Worm (Caenorhabditis elegans): ENCODE measurements around the gene alkb-1.

The alkb-1 gene

ce11 chrII:1372966-1373365 is 39.2 kb upstream of the alkb-1 start:
- TF ChIP-seq lsy-2 (tag; optimal IDR thresholded peaks at IDR 0.05) = no peak
- TF ChIP-seq nhr-10 (tag; optimal IDR thresholded peaks at IDR 0.05) = no peak
- no peak for TF ChIP-seq skn-1 (tag; optimal IDR thresholded peaks at IDR 0.05)
- no peak for TF ChIP-seq mbf-1 (tag; optimal IDR thresholded peaks at IDR 0.05)

ce11 chrII:1374486-1374885 is 37.7 kb upstream of the alkb-1 start:
- TF ChIP-seq nhr-77 (tag; optimal IDR thresholded peaks at IDR 0.05) (no peak), ceh-82 (tag; optimal IDR thresholded peaks at IDR 0.05) (no peak), ZK546.5 (tag; optimal IDR thresholded peaks at IDR 0.05) (no peak), nhr-129 (tag; optimal IDR thresholded peaks at IDR 0.05) (no peak), nhr-237 (tag; optimal IDR thresholded peaks at IDR 0.05) (no peak), lsy-2 (tag; optimal IDR thresholded peaks at IDR 0.05) (no peak), lin-39 (tag; optimal IDR thresholded peaks at IDR 0.05) (no peak), dmd-4 (tag; optimal IDR thresholded peaks at IDR 0.05) (no peak), fos-1 (tag; optimal IDR thresholded peaks at IDR 0.05) (no peak), mab-5 (tag; optimal IDR thresholded peaks at IDR 0.05) (no peak), mdl-1 (tag; optimal IDR thresholded peaks at IDR 0.05) (no peak)

- TF ChIP-seq zag-1 (tag; optimal IDR thresholded peaks at IDR 0.05) = no peak
- no peak for TF ChIP-seq mbf-1 (tag; optimal IDR thresholded peaks at IDR 0.05)
- TF ChIP-seq skn-1 (tag; optimal IDR thresholded peaks at IDR 0.05) = no peak
- TF ChIP-seq R02D3.7 (tag; optimal IDR thresholded peaks at IDR 0.05) = no peak
- TF ChIP-seq unc-62 (GFP tag; optimal IDR thresholded peaks at IDR 0.05) = no peak
- no peak for TF ChIP-seq nhr-21 (tag; optimal IDR thresholded peaks at IDR 0.05)
- no peak for TF ChIP-seq ztf-11 (tag; optimal IDR thresholded peaks at IDR 0.05)
- no peak for TF ChIP-seq lin-39 (tag; optimal IDR thresholded peaks at IDR 0.05)
- TF ChIP-seq ceh-16 (tag; optimal IDR thresholded peaks at IDR 0.05) = no peak
- TF ChIP-seq aly-2 (tag; optimal IDR thresholded peaks at IDR 0.05) = no peak
- no peak for TF ChIP-seq egl-27 (tag; optimal IDR thresholded peaks at IDR 0.05)
- TF ChIP-seq unc-55 (GFP tag; optimal IDR thresholded peaks at IDR 0.05) = no peak
- TF ChIP-seq F13H6.1 (tag; optimal IDR thresholded peaks at IDR 0.05) = no peak
- TF ChIP-seq C34F6.9 (tag; optimal IDR thresholded peaks at IDR 0.05) = no peak
Measured at ce11 chrII:1374889-1375288, 37.3 kb upstream of the alkb-1 start, which contains the start of gene rog-1. Gene rog-1 (minus strand): TSS chrII:1374989.

ce11 chrII:1375627-1376026 is 36.6 kb upstream of the alkb-1 start:
- TF ChIP-seq lsy-2 (tag; optimal IDR thresholded peaks at IDR 0.05) = peak in 1 of 2 experiments; percentile 35
- TF ChIP-seq mab-5 (tag; optimal IDR thresholded peaks at IDR 0.05) = no peak
- peak; percentile 37 for TF ChIP-seq F13H6.1 (tag; optimal IDR thresholded peaks at IDR 0.05)
- no peak for TF ChIP-seq ceh-82 (tag; optimal IDR thresholded peaks at IDR 0.05)
- TF ChIP-seq nhr-129 (tag; optimal IDR thresholded peaks at IDR 0.05) = peak; percentile 45

ce11 chrII:1376795-1377194 is 35.4 kb upstream of the alkb-1 start:
- TF ChIP-seq unc-55 (GFP tag; optimal IDR thresholded peaks at IDR 0.05) (peak; percentile 30), sem-4 (tag; optimal IDR thresholded peaks at IDR 0.05) (no peak)

ce11 chrII:1378259-1378658 is 34.0 kb upstream of the alkb-1 start, which contains the start of gene F54D12.10:
Gene F54D12.10 (minus strand): TSS chrII:1378359.
- no peak for TF ChIP-seq Y55F3AM.14 (GFP tag; optimal IDR thresholded peaks at IDR 0.05)
- TF ChIP-seq unc-55 (GFP tag; optimal IDR thresholded peaks at IDR 0.05) = no peak
- no peak for TF ChIP-seq sem-4 (tag; optimal IDR thresholded peaks at IDR 0.05)
- TF ChIP-seq alr-1 (tag; optimal IDR thresholded peaks at IDR 0.05) = no peak
- TF ChIP-seq ztf-11 (tag; optimal IDR thresholded peaks at IDR 0.05) = no peak
- TF ChIP-seq nhr-129 (tag; optimal IDR thresholded peaks at IDR 0.05) = no peak
- no peak for TF ChIP-seq lin-11 (tag; optimal IDR thresholded peaks at IDR 0.05)
- no peak for TF ChIP-seq F13H6.1 (tag; optimal IDR thresholded peaks at IDR 0.05)
- no peak for TF ChIP-seq blmp-1 (tag; optimal IDR thresholded peaks at IDR 0.05; ENCODE audit: insufficient read depth)
- TF ChIP-seq nhr-25 (tag; optimal IDR thresholded peaks at IDR 0.05) = no peak
- no peak for TF ChIP-seq nhr-10 (tag; optimal IDR thresholded peaks at IDR 0.05)
- no peak for TF ChIP-seq elt-3 (tag; optimal IDR thresholded peaks at IDR 0.05)
- no peak for TF ChIP-seq aly-2 (tag; optimal IDR thresholded peaks at IDR 0.05)
- no peak for TF ChIP-seq nhr-11 (tag; optimal IDR thresholded peaks at IDR 0.05)
- TF ChIP-seq ceh-82 (tag; optimal IDR thresholded peaks at IDR 0.05) = no peak
- TF ChIP-seq ama-1 (optimal IDR thresholded peaks at IDR 0.05) = no peak
